Worm (Caenorhabditis elegans) whole organism, young adult: ENCODE measurements around the gene snet-1.

Experiments used
- B0019.2 ChIP-seq: fragments of 200-800 bp; sonication (Bioruptor generic); conservative IDR thresholded peaks from 2 replicates; pipeline ENCODE4 v1.3.6; 2022; ENCODE audit warnings: missing genetic modification reagents, missing genetic modification characterization, missing compliant biosample characterization
- F39B2.1 ChIP-seq: fragments of 200-800 bp; sonication (Bioruptor generic); IDR thresholded peaks from 2 replicates; pipeline ENCODE4 v1.3.6; 2022; ENCODE audit warnings: missing genetic modification reagents, missing genetic modification characterization, missing compliant biosample characterization
- F52B5.7 ChIP-seq: sonication (generic microtip); optimal IDR thresholded peaks from 2 replicates; lab custom pipeline; 2016; ENCODE audit warnings: mild to moderate bottlenecking, missing genetic modification characterization, missing compliant biosample characterization
- F57C9.4 ChIP-seq: sonication (generic microtip); optimal IDR thresholded peaks from 2 replicates; lab custom pipeline; 2017; ENCODE audit warnings: mild to moderate bottlenecking, missing genetic modification characterization, missing compliant biosample characterization
- K11D2.4 ChIP-seq: fragments of 200-800 bp; sonication (Bioruptor generic); IDR thresholded peaks from 2 replicates; pipeline ENCODE4 v1.3.6; 2022; ENCODE audit warnings: missing genetic modification reagents, missing genetic modification characterization, missing compliant biosample characterization
- K12H6.12 ChIP-seq: fragments of 200-800 bp; sonication (Bioruptor generic); optimal IDR thresholded peaks from 2 replicates; lab custom pipeline; 2018; ENCODE audit warnings: mild to moderate bottlenecking, missing genetic modification characterization, missing compliant biosample characterization
- Y53G8AR.9 ChIP-seq: fragments of 200-800 bp; sonication (Bioruptor generic); conservative IDR thresholded peaks from 2 replicates; pipeline ENCODE4 v1.3.6; 2022; ENCODE audit warnings: missing genetic modification reagents, missing genetic modification characterization, missing compliant biosample characterization
- Y67H2A.10 ChIP-seq: fragments of 200-800 bp; sonication (Bioruptor generic); conservative IDR thresholded peaks from 2 replicates; pipeline ENCODE4 v1.3.6; 2022; ENCODE audit warnings: missing genetic modification reagents, missing genetic modification characterization, missing compliant biosample characterization
- ceh-58 ChIP-seq: fragments of 200-800 bp; sonication (Bioruptor generic); IDR thresholded peaks from 2 replicates; pipeline ENCODE4 v1.3.6; 2022; ENCODE audit warnings: missing genetic modification characterization, missing compliant biosample characterization
- ceh-79 ChIP-seq: sonication (generic microtip); optimal IDR thresholded peaks from 2 replicates; lab custom pipeline; 2017; ENCODE audit warnings: mild to moderate bottlenecking, missing genetic modification characterization, missing compliant biosample characterization
- die-1 ChIP-seq: sonication (generic microtip); optimal IDR thresholded peaks from 2 replicates; lab custom pipeline; 2016; ENCODE audit warnings: missing genotype, mild to moderate bottlenecking, missing genetic modification characterization, missing compliant biosample characterization
- efl-1 ChIP-seq: fragments of 150-350 bp; optimal IDR thresholded peaks from 2 replicates; lab custom pipeline; 2014; ENCODE audit warnings: missing biosample characterization, missing genetic modification reagents, missing genetic modification characterization
- ets-4 ChIP-seq: fragments of 200-800 bp; sonication (Bioruptor generic); optimal IDR thresholded peaks from 2 replicates; lab custom pipeline; 2018; ENCODE audit warnings: mild to moderate bottlenecking, missing genetic modification characterization, missing compliant biosample characterization
- fkh-3 ChIP-seq: sonication (generic microtip); optimal IDR thresholded peaks from 2 replicates; lab custom pipeline; 2016; ENCODE audit warnings: mild to moderate bottlenecking, missing genetic modification characterization, missing compliant biosample characterization
- gei-17 ChIP-seq: fragments of 200-800 bp; sonication (Bioruptor generic); optimal IDR thresholded peaks from 2 replicates; lab custom pipeline; 2018; ENCODE audit warnings: mild to moderate bottlenecking, missing genetic modification characterization, missing compliant biosample characterization
- him-1 ChIP-seq: sonication (generic microtip); optimal IDR thresholded peaks from 2 replicates; lab custom pipeline; 2016; ENCODE audit warnings: missing genotype, missing genetic modification reagents, missing genetic modification characterization, missing compliant biosample characterization
- hmg-1.2 ChIP-seq: fragments of 200-800 bp; sonication (Bioruptor generic); IDR thresholded peaks from 2 replicates; pipeline ENCODE4 v1.3.6; 2022; ENCODE audit warnings: missing genetic modification reagents, missing genetic modification characterization, missing compliant biosample characterization
- hrde-1 ChIP-seq: sonication (generic microtip); optimal IDR thresholded peaks from 2 replicates; lab custom pipeline; 2016; ENCODE audit warnings: missing genetic modification characterization, mild to moderate bottlenecking, missing compliant biosample characterization, moderate library complexity, missing genotype, missing genetic modification reagents, borderline replicate concordance
- let-607 ChIP-seq, 2 experiments: fragments of 200-800 bp in 1 of 2; sonication (Bioruptor generic) in 1 of 2; sonication (generic microtip) in 1 of 2; optimal IDR thresholded peaks; 2 replicates each; lab custom pipeline; 2016 to 2018; ENCODE audit warnings: mild to moderate bottlenecking in 2 of 2, missing compliant biosample characterization in 2 of 2, missing genetic modification characterization in 2 of 2, moderate library complexity in 2 of 2, missing genotype in 1 of 2
- lin-26 ChIP-seq: fragments of 200-800 bp; sonication (Bioruptor generic); IDR thresholded peaks from 2 replicates; pipeline ENCODE4 v1.3.6; 2022; ENCODE audit warnings: missing genetic modification reagents, missing genetic modification characterization, missing compliant biosample characterization
- mel-28 ChIP-seq: sonication (generic microtip); optimal IDR thresholded peaks from 2 replicates; lab custom pipeline; 2016; ENCODE audit warnings: borderline replicate concordance, mild to moderate bottlenecking, missing genetic modification characterization, missing compliant biosample characterization
- nfya-2 ChIP-seq: fragments of 200-800 bp; sonication (Bioruptor generic); IDR thresholded peaks from 2 replicates; pipeline ENCODE4 v1.3.6; 2022; ENCODE audit warnings: missing genetic modification reagents, missing genetic modification characterization, missing compliant biosample characterization
- pbrm-1 ChIP-seq: fragments of 200-800 bp; sonication (Bioruptor generic); IDR thresholded peaks from 2 replicates; pipeline ENCODE4 v1.3.6; 2022; ENCODE audit warnings: missing genetic modification reagents, missing genetic modification characterization, missing compliant biosample characterization
- pha-4 ChIP-seq: fragments of 150-350 bp; sonication (generic microtip); optimal IDR thresholded peaks from 2 replicates; lab custom pipeline; 2014; ENCODE audit warnings: missing biosample characterization, missing genetic modification reagents, missing genetic modification characterization
- rec-8 ChIP-seq, 2 experiments: sonication (generic microtip); optimal IDR thresholded peaks; 2 replicates each; lab custom pipeline; 2016; ENCODE audit warnings: mild to moderate bottlenecking in 2 of 2, missing genetic modification characterization in 2 of 2, missing genetic modification reagents in 2 of 2, missing genotype in 2 of 2, missing biosample characterization in 1 of 2, missing compliant biosample characterization in 1 of 2, moderate library complexity in 1 of 2
- snpc-4 ChIP-seq, 5 experiments: fragments of 150-350 bp in 1 of 5; sonication (generic microtip) in 4 of 5; optimal IDR thresholded peaks; 2 replicates each; lab custom pipeline; 2014 to 2018; ENCODE audit warnings: missing genetic modification characterization in 5 of 5, missing biosample characterization in 3 of 5, antibody characterized with exemption in 2 of 5, mild to moderate bottlenecking in 2 of 5, missing compliant biosample characterization in 2 of 5, missing genotype in 2 of 5, moderate library complexity in 2 of 5, missing genetic modification reagents in 1 of 5
- zfh-2 ChIP-seq: fragments of 200-800 bp; sonication (Bioruptor generic); conservative IDR thresholded peaks from 2 replicates; pipeline ENCODE4 v1.3.6; 2022; ENCODE audit warnings: missing genetic modification reagents, missing genetic modification characterization, missing compliant biosample characterization
- ztf-25 ChIP-seq: fragments of 200-800 bp; sonication (Bioruptor generic); IDR thresholded peaks from 2 replicates; pipeline ENCODE4 v1.3.6; 2022; ENCODE audit warnings: missing genetic modification reagents, missing genetic modification characterization, missing compliant biosample characterization
- ztf-26 ChIP-seq: sonication (generic microtip); optimal IDR thresholded peaks from 2 replicates; lab custom pipeline; 2017; ENCODE audit warnings: missing genetic modification characterization, missing compliant biosample characterization
- ztf-28 ChIP-seq: fragments of 200-800 bp; sonication (Bioruptor generic); IDR thresholded peaks from 2 replicates; pipeline ENCODE4 v1.3.6; 2022; ENCODE audit warnings: missing genetic modification reagents, missing genetic modification characterization, missing compliant biosample characterization
- ztf-6 ChIP-seq: fragments of 200-800 bp; sonication (Bioruptor generic); IDR thresholded peaks from 2 replicates; pipeline ENCODE4 v1.3.6; 2022; ENCODE audit warnings: missing genetic modification reagents, missing genetic modification characterization, missing compliant biosample characterization

Gene snet-1

DNA sequence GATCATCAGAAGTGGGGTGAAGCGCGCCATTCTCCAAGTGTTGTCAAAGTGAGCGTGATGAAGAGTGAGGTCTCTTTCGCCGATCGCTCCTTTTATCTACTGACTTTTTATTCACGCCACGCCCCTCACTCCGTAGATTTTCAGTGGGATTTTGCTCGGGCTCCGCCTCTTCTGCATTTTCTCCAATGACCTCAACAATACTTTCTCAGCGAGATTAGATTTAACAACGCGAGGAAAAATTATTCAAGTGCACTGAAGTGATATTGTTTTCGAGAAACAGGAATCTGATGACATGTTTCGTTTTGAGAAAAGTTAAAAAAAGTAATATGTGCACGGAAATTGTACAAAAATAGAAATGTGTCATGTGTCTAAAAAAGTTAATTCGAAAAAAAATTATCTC lies at the start of gene snet-1:
Gene snet-1 (minus strand): TSS at position 101 of the 400 bp plus-strand sequence.
- TF ChIP-seq die-1 (tag; lab: Kevin White, UChicago) (no peak), zfh-2 (GFP tag; lab: Robert Waterston, UW) (no peak), snpc-4 (GFP tag; optimal IDR thresholded peaks at IDR 0.05; lab: Kevin White, UChicago) (no peak), snpc-4 (tag; optimal IDR thresholded peaks at IDR 0.05; lab: Kevin White, UChicago) (no peak), F57C9.4 (tag; lab: Kevin White, UChicago) (no peak), nfya-2 (GFP tag; lab: Robert Waterston, UW) (no peak), ztf-26 (tag; lab: Kevin White, UChicago) (no peak), lin-26 (GFP tag; lab: Robert Waterston, UW) (no peak), let-607 (tag; optimal IDR thresholded peaks at IDR 0.05; lab: Kevin White, UChicago) (no peak), ceh-58 (GFP tag; lab: Robert Waterston, UW) (no peak)
- TF ChIP-seq, all 124 proteins: peak for 0

DNA sequence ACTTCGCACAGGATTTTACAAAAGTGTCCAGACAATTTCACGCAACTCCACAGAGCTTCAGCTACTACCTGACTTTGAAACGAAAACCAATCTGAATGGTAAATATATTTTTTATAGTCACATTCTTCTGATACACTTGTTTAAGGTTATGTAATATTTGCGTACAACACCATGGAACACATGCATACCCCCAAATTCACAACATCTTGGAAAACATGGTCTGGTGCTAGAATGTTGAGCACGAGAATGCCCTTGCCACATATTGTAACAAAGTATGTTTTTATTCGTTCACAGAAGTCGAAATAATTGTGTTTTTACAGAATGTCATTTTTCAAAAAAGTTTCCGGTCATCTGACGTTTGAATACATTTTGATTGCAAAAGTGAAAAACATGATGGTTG lies 47.1 kb upstream of the snet-1 start:
- TF ChIP-seq mel-28 (tag; lab: Kevin White, UChicago) (no peak), Y53G8AR.9 (GFP tag; lab: Robert Waterston, UW) (no peak), lin-26 (GFP tag; lab: Robert Waterston, UW) (no peak), nfya-2 (GFP tag; lab: Robert Waterston, UW) (no peak), ztf-25 (no peak), fkh-3 (tag; lab: Kevin White, UChicago) (no peak), pbrm-1 (GFP tag; lab: Robert Waterston, UW) (no peak), him-1 (tag; lab: Kevin White, UChicago) (no peak), F52B5.7 (tag; lab: Kevin White, UChicago) (no peak), ztf-28 (GFP tag; lab: Robert Waterston, UW) (no peak), pha-4 (no peak)

ce11 chrX:3714797-3715196 lies 46.1 kb upstream of the snet-1 start, which contains the start of gene C01C4.2:
Gene C01C4.2 (plus strand): TSS chrX:3715097.
- TF ChIP-seq ztf-26 (tag; lab: Kevin White, UChicago), result no peak
- TF ChIP-seq ceh-58 (GFP tag; lab: Robert Waterston, UW), result no peak
- no peak for TF ChIP-seq hrde-1 (tag; lab: Kevin White, UChicago)
- TF ChIP-seq ztf-6, result no peak
- no peak for TF ChIP-seq ceh-79 (tag; lab: Kevin White, UChicago)
- no peak for TF ChIP-seq rec-8 (tag; optimal IDR thresholded peaks at IDR 0.05; lab: Kevin White, UChicago)

DNA sequence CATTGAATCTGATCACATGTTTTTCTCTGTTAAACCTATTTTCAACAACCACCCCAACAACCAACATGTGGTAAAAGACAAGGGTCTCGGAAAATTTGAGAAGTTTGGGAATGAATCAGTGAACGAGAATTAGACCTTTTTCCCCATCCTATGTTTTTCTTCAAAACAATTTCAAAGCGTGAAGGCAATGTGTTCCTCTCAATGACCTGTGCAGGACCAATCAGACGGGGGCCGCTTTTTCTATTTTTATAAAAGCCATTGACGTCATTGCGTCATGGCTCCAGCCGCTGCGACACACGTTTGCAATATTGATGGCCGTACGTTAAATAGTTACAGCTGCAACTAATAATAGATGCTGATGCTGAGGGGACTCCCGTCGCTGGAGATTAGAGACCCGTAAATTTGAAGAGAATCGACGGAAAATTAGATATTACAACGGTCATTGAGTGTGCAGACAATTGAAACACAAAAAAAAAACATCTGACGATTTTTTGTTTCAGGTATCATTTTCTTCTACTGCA lies 42.9 kb upstream of the snet-1 start:
- TF ChIP-seq ets-4 (GFP tag; lab: Kevin White, UChicago) (no peak), K11D2.4 (GFP tag; lab: Robert Waterston, UW) (0 out of 2 replicates have a peak, but pooled peaks have one; percentile 13), B0019.2 (GFP tag; lab: Robert Waterston, UW) (no peak), K12H6.12 (tag; lab: Kevin White, UChicago) (peak; percentile 27), hmg-1.2 (GFP tag; lab: Robert Waterston, UW) (no peak), Y67H2A.10 (GFP tag; lab: Robert Waterston, UW) (no peak), F39B2.1 (no peak), gei-17 (GFP tag; lab: Kevin White, UChicago) (no peak), efl-1 (no peak)
